Worm (Caenorhabditis elegans) whole organism, young adult: ENCODE measurements around the gene K11H12.3.
A peak's percentile ranks its signal among the peaks of the same experiment; 100 is the strongest.

Experiments used
- C17E4.6 ChIP-seq: fragments of 200-800 bp; sonication (Bioruptor generic); IDR thresholded peaks from 2 replicates; pipeline ENCODE4 v1.3.6; 2022; ENCODE audit warnings: missing genetic modification reagents, missing genetic modification characterization, missing compliant biosample characterization
- F22D6.2 ChIP-seq: sonication (generic microtip); optimal IDR thresholded peaks from 2 replicates; lab custom pipeline; 2016; ENCODE audit warnings: mild to moderate bottlenecking, missing genetic modification characterization, missing compliant biosample characterization
- F23B12.7 ChIP-seq: sonication (generic microtip); optimal IDR thresholded peaks from 2 replicates; lab custom pipeline; 2017; ENCODE audit warnings: missing genetic modification characterization, mild to moderate bottlenecking, missing compliant biosample characterization, antibody characterized with exemption, moderate library complexity; ENCODE audit not compliant: insufficient read depth
- F57C9.4 ChIP-seq: sonication (generic microtip); optimal IDR thresholded peaks from 2 replicates; lab custom pipeline; 2017; ENCODE audit warnings: mild to moderate bottlenecking, missing genetic modification characterization, missing compliant biosample characterization
- K11D2.4 ChIP-seq: fragments of 200-800 bp; sonication (Bioruptor generic); IDR thresholded peaks from 2 replicates; pipeline ENCODE4 v1.3.6; 2022; ENCODE audit warnings: missing genetic modification reagents, missing genetic modification characterization, missing compliant biosample characterization
- Y56A3A.18 ChIP-seq: fragments of 200-800 bp; sonication (Bioruptor generic); IDR thresholded peaks from 2 replicates; pipeline ENCODE4 v1.3.6; 2022; ENCODE audit warnings: missing genetic modification reagents, missing genetic modification characterization, missing compliant biosample characterization
- Y67H2A.10 ChIP-seq: fragments of 200-800 bp; sonication (Bioruptor generic); conservative IDR thresholded peaks from 2 replicates; pipeline ENCODE4 v1.3.6; 2022; ENCODE audit warnings: missing genetic modification reagents, missing genetic modification characterization, missing compliant biosample characterization
- ama-1 ChIP-seq, 3 experiments: fragments of 150-350 bp in 1 of 3; sonication (generic microtip) in 2 of 3; optimal IDR thresholded peaks; 2 replicates each; lab custom pipeline; 2014 to 2018; ENCODE audit warnings: missing biosample characterization in 2 of 3, missing genetic modification characterization in 2 of 3, missing genetic modification reagents in 2 of 3
- aptf-2 ChIP-seq: fragments of 200-800 bp; sonication (Bioruptor generic); conservative IDR thresholded peaks from 2 replicates; pipeline ENCODE4 v1.3.6; 2022; ENCODE audit warnings: missing genetic modification reagents, missing genetic modification characterization, missing compliant biosample characterization
- bed-2 ChIP-seq: fragments of 200-800 bp; sonication (Bioruptor generic); IDR thresholded peaks from 2 replicates; pipeline ENCODE4 v1.3.6; 2022; ENCODE audit warnings: missing genetic modification reagents, missing genetic modification characterization, missing compliant biosample characterization
- ccch-3 ChIP-seq: fragments of 200-800 bp; sonication (Bioruptor generic); optimal IDR thresholded peaks from 2 replicates; lab custom pipeline; 2018; ENCODE audit warnings: mild to moderate bottlenecking, missing genetic modification characterization, missing compliant biosample characterization
- cebp-1 ChIP-seq, 2 experiments: fragments of 200-800 bp in 1 of 2; sonication (Bioruptor generic) in 1 of 2; sonication (generic microtip) in 1 of 2; IDR thresholded peaks in 1 of 2; optimal IDR thresholded peaks in 1 of 2; 2 replicates each; pipeline versions ENCODE4 v1.3.6 to Lab custom; 2017 to 2022; ENCODE audit warnings: missing compliant biosample characterization in 2 of 2, missing genetic modification characterization in 2 of 2, mild to moderate bottlenecking in 1 of 2, missing genetic modification reagents in 1 of 2, moderate library complexity in 1 of 2
- ceh-100 ChIP-seq: fragments of 200-800 bp; sonication (Bioruptor generic); IDR thresholded peaks from 2 replicates; pipeline ENCODE4 v1.3.6; 2022; ENCODE audit warnings: missing genetic modification reagents, missing genetic modification characterization, missing compliant biosample characterization
- ceh-27 ChIP-seq: fragments of 200-800 bp; sonication (Bioruptor generic); optimal IDR thresholded peaks from 2 replicates; lab custom pipeline; 2018; ENCODE audit warnings: mild to moderate bottlenecking, missing genetic modification characterization, moderate library complexity, missing compliant biosample characterization
- ceh-40 ChIP-seq: fragments of 200-800 bp; sonication (Bioruptor generic); IDR thresholded peaks from 2 replicates; pipeline ENCODE4 v1.3.6; 2022; ENCODE audit warnings: missing genetic modification characterization, missing compliant biosample characterization
- ceh-91 ChIP-seq: fragments of 200-800 bp; sonication (Bioruptor generic); IDR thresholded peaks from 2 replicates; pipeline ENCODE4 v1.3.6; 2022; ENCODE audit warnings: missing genetic modification reagents, missing genetic modification characterization, missing compliant biosample characterization
- dpl-1 ChIP-seq: fragments of 150-350 bp; optimal IDR thresholded peaks from 2 replicates; lab custom pipeline; 2014; ENCODE audit warnings: missing biosample characterization, missing genetic modification reagents, missing genetic modification characterization
- efl-1 ChIP-seq: fragments of 150-350 bp; optimal IDR thresholded peaks from 2 replicates; lab custom pipeline; 2014; ENCODE audit warnings: missing biosample characterization, missing genetic modification reagents, missing genetic modification characterization
- hlh-26 ChIP-seq: fragments of 200-800 bp; sonication (Bioruptor generic); conservative IDR thresholded peaks from 2 replicates; pipeline ENCODE4 v1.3.6; 2022; ENCODE audit warnings: missing genetic modification reagents, missing genetic modification characterization, missing compliant biosample characterization
- lag-1 ChIP-seq: fragments of 200-800 bp; sonication (Bioruptor generic); IDR thresholded peaks from 2 replicates; pipeline ENCODE4 v1.3.6; 2022; ENCODE audit warnings: missing genetic modification reagents, missing genetic modification characterization, missing compliant biosample characterization
- lin-26 ChIP-seq: fragments of 200-800 bp; sonication (Bioruptor generic); IDR thresholded peaks from 2 replicates; pipeline ENCODE4 v1.3.6; 2022; ENCODE audit warnings: missing genetic modification reagents, missing genetic modification characterization, missing compliant biosample characterization
- lin-54 ChIP-seq: fragments of 200-800 bp; sonication (Bioruptor generic); optimal IDR thresholded peaks from 2 replicates; lab custom pipeline; 2018; ENCODE audit warnings: mild to moderate bottlenecking, missing genetic modification characterization, missing compliant biosample characterization
- lir-1 ChIP-seq: fragments of 200-800 bp; sonication (Bioruptor generic); conservative IDR thresholded peaks from 2 replicates; pipeline ENCODE4 v1.3.6; 2022; ENCODE audit warnings: missing genetic modification reagents, missing genetic modification characterization, missing compliant biosample characterization
- lsy-27 ChIP-seq: sonication (generic microtip); optimal IDR thresholded peaks from 2 replicates; lab custom pipeline; 2017; ENCODE audit warnings: missing genetic modification characterization, mild to moderate bottlenecking, missing compliant biosample characterization, antibody characterized with exemption, missing genotype, borderline replicate concordance; ENCODE audit not compliant: insufficient read depth
- madf-10 ChIP-seq: sonication (generic microtip); optimal IDR thresholded peaks from 2 replicates; lab custom pipeline; 2016; ENCODE audit warnings: mild to moderate bottlenecking, missing genetic modification characterization, missing compliant biosample characterization
- madf-3 ChIP-seq: fragments of 200-800 bp; sonication (Bioruptor generic); IDR thresholded peaks from 2 replicates; pipeline ENCODE4 v1.3.6; 2022; ENCODE audit warnings: missing genetic modification reagents, missing genetic modification characterization, missing compliant biosample characterization
- mel-28 ChIP-seq: sonication (generic microtip); optimal IDR thresholded peaks from 2 replicates; lab custom pipeline; 2016; ENCODE audit warnings: borderline replicate concordance, mild to moderate bottlenecking, missing genetic modification characterization, missing compliant biosample characterization
- mes-4 ChIP-seq: sonication (generic microtip); optimal IDR thresholded peaks from 2 replicates; lab custom pipeline; 2016; ENCODE audit warnings: missing genotype, missing genetic modification characterization, missing compliant biosample characterization
- nfyb-1 ChIP-seq: fragments of 200-800 bp; sonication (Bioruptor generic); IDR thresholded peaks from 2 replicates; pipeline ENCODE4 v1.3.6; 2022; ENCODE audit warnings: missing genetic modification reagents, missing genetic modification characterization, missing compliant biosample characterization
- nhr-179 ChIP-seq: sonication (generic microtip); optimal IDR thresholded peaks from 2 replicates; lab custom pipeline; 2016; ENCODE audit warnings: mild to moderate bottlenecking, missing genetic modification characterization, missing compliant biosample characterization
- nhr-27 ChIP-seq: fragments of 200-800 bp; sonication (Bioruptor generic); optimal IDR thresholded peaks from 2 replicates; lab custom pipeline; 2018; ENCODE audit warnings: mild to moderate bottlenecking, missing genetic modification characterization, moderate library complexity, missing compliant biosample characterization
- nhr-90 ChIP-seq: sonication (generic microtip); optimal IDR thresholded peaks from 2 replicates; lab custom pipeline; 2016; ENCODE audit warnings: missing genotype, mild to moderate bottlenecking, missing genetic modification characterization, missing compliant biosample characterization
- pbrm-1 ChIP-seq: fragments of 200-800 bp; sonication (Bioruptor generic); IDR thresholded peaks from 2 replicates; pipeline ENCODE4 v1.3.6; 2022; ENCODE audit warnings: missing genetic modification reagents, missing genetic modification characterization, missing compliant biosample characterization
- pha-4 ChIP-seq: fragments of 150-350 bp; sonication (generic microtip); optimal IDR thresholded peaks from 2 replicates; lab custom pipeline; 2014; ENCODE audit warnings: missing biosample characterization, missing genetic modification reagents, missing genetic modification characterization
- sea-2 ChIP-seq: fragments of 200-800 bp; sonication (Bioruptor generic); IDR thresholded peaks from 2 replicates; pipeline ENCODE4 v1.3.6; 2022; ENCODE audit warnings: missing genetic modification characterization, missing compliant biosample characterization
- snpc-1.3 ChIP-seq: sonication (generic microtip); optimal IDR thresholded peaks from 2 replicates; lab custom pipeline; 2017; ENCODE audit warnings: missing genetic modification characterization, mild to moderate bottlenecking, missing compliant biosample characterization, antibody characterized with exemption, moderate library complexity, missing genotype, missing genetic modification reagents; ENCODE audit not compliant: insufficient read depth
- snpc-4 ChIP-seq, 5 experiments: fragments of 150-350 bp in 1 of 5; sonication (generic microtip) in 4 of 5; optimal IDR thresholded peaks; 2 replicates each; lab custom pipeline; 2014 to 2018; ENCODE audit warnings: missing genetic modification characterization in 5 of 5, missing biosample characterization in 3 of 5, antibody characterized with exemption in 2 of 5, mild to moderate bottlenecking in 2 of 5, missing compliant biosample characterization in 2 of 5, missing genotype in 2 of 5, moderate library complexity in 2 of 5, missing genetic modification reagents in 1 of 5
- somi-1 ChIP-seq: fragments of 200-800 bp; sonication (Bioruptor generic); optimal IDR thresholded peaks from 2 replicates; lab custom pipeline; 2018; ENCODE audit warnings: mild to moderate bottlenecking, missing genetic modification characterization, missing compliant biosample characterization
- tbp1 ChIP-seq: fragments of 200-800 bp; sonication (Bioruptor generic); optimal IDR thresholded peaks from 2 replicates; lab custom pipeline; 2018; ENCODE audit warnings: mild to moderate bottlenecking, missing genetic modification characterization, missing compliant biosample characterization
- tbx-9 ChIP-seq: sonication (generic microtip); optimal IDR thresholded peaks from 2 replicates; lab custom pipeline; 2016; ENCODE audit warnings: borderline replicate concordance, missing genetic modification characterization, inconsistent platforms, missing compliant biosample characterization
- tlf-1 ChIP-seq: fragments of 200-800 bp; sonication (Bioruptor generic); optimal IDR thresholded peaks from 2 replicates; lab custom pipeline; 2018; ENCODE audit warnings: mild to moderate bottlenecking, missing genetic modification characterization, missing compliant biosample characterization
- unc-130 ChIP-seq: sonication (generic microtip); optimal IDR thresholded peaks from 2 replicates; lab custom pipeline; 2016; ENCODE audit warnings: missing genetic modification reagents, missing genetic modification characterization, missing compliant biosample characterization
- zfh-2 ChIP-seq: fragments of 200-800 bp; sonication (Bioruptor generic); conservative IDR thresholded peaks from 2 replicates; pipeline ENCODE4 v1.3.6; 2022; ENCODE audit warnings: missing genetic modification reagents, missing genetic modification characterization, missing compliant biosample characterization
- zim-3 ChIP-seq: sonication (generic microtip); optimal IDR thresholded peaks from 2 replicates; lab custom pipeline; 2017; ENCODE audit warnings: mild to moderate bottlenecking, missing genetic modification characterization, moderate library complexity, missing compliant biosample characterization
- ztf-6 ChIP-seq: fragments of 200-800 bp; sonication (Bioruptor generic); IDR thresholded peaks from 2 replicates; pipeline ENCODE4 v1.3.6; 2022; ENCODE audit warnings: missing genetic modification reagents, missing genetic modification characterization, missing compliant biosample characterization

K11H12.3 gene

DNA sequence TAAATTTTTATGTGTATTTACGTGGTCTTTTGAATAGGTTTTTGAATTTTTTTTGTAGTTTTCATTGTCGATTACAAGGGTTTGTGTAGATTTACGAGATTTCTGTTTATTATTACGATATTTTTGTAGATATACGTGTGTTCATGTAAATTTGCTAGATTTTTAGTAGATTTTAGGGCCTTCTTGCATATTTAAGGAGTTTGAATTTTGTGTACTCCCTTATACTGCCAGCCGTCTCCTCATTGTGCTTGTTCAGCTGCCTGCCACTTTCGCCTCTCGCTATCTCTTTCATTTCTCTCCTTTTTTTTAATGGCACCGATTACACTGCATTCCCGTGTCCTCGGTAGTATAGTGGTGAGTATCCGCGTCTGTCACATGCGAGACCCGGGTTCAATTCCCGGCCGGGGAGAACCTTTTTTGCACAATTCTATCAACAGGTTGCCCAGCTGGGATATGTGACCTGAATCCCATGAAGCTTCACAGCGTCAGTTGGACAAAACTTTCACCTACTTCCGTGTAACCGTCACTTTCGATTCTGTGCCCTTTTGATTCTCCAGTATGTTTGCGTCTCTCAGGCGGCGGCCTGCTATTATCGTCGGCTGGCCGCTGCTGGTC, 9.6 kb upstream of the K11H12.3 start (continued):
- TF ChIP-seq pbrm-1 (GFP tag; lab: Robert Waterston, UW) (peak; percentile 77), efl-1 (GFP tag; lab: Kevin White, UChicago) (no peak), unc-130 (peak; percentile 64), bed-2 (no peak), ccch-3 (GFP tag; lab: Kevin White, UChicago) (no peak), snpc-1.3 (tag; lab: Kevin White, UChicago) (peak; percentile 26), hlh-26 (no peak), lir-1 (GFP tag; lab: Robert Waterston, UW) (peak; percentile 60; the same call in 1 of the 2 replicates), K11D2.4 (peak; percentile 65; the same call in 1 of the 2 replicates), pha-4 (tag; lab: Kevin White, UChicago) (no peak), snpc-4 (GFP tag; optimal IDR thresholded peaks at IDR 0.05; lab: Kevin White, UChicago) (peak; percentile 42), snpc-4 (tag; optimal IDR thresholded peaks at IDR 0.05; lab: Kevin White, UChicago) (no peak), aptf-2 (GFP tag; lab: Robert Waterston, UW) (peak; percentile 59; the same call in 1 of the 2 replicates), F22D6.2 (peak; percentile 20), tbx-9 (tag; lab: Kevin White, UChicago) (no peak), ceh-40 (GFP tag; lab: Robert Waterston, UW) (peak; percentile 20; the same call in 1 of the 2 replicates), ceh-100 (peak; percentile 61), Y56A3A.18 (GFP tag; lab: Robert Waterston, UW) (peak; percentile 74; the same call in 1 of the 2 replicates), mes-4 (tag; lab: Kevin White, UChicago) (no peak), nhr-27 (peak; percentile 24), cebp-1 (GFP tag; IDR thresholded peaks at IDR 0.05; lab: Robert Waterston, UW) (0 out of 2 replicates have a peak, but pooled peaks have one; percentile 24), cebp-1 (tag; optimal IDR thresholded peaks at IDR 0.05; lab: Kevin White, UChicago) (no peak), Y67H2A.10 (GFP tag; lab: Robert Waterston, UW) (no peak), C17E4.6 (no peak), ztf-6 (peak; percentile 79), sea-2 (no peak), lin-26 (GFP tag; lab: Robert Waterston, UW) (peak; percentile 90), F23B12.7 (peak; percentile 94), zim-3 (tag; lab: Kevin White, UChicago) (peak; percentile 82), madf-10 (tag; lab: Kevin White, UChicago) (peak; percentile 69), lin-54 (GFP tag; lab: Kevin White, UChicago) (peak; percentile 51), tbp1 (GFP tag; lab: Kevin White, UChicago) (peak; percentile 97), zfh-2 (GFP tag; lab: Robert Waterston, UW) (peak; percentile 62), nfyb-1 (GFP tag; lab: Robert Waterston, UW) (peak; percentile 79), somi-1 (peak; percentile 55), mel-28 (no peak), F57C9.4 (tag; lab: Kevin White, UChicago) (no peak), dpl-1 (GFP tag; lab: Kevin White, UChicago) (no peak), lag-1 (GFP tag; lab: Robert Waterston, UW) (no peak), nhr-179 (tag; lab: Kevin White, UChicago) (peak; percentile 56), tlf-1 (GFP tag; lab: Kevin White, UChicago) (peak; percentile 48), ceh-27 (GFP tag; lab: Kevin White, UChicago) (peak; percentile 75), lsy-27 (no peak), ceh-91 (GFP tag; lab: Robert Waterston, UW) (no peak), ama-1 (optimal IDR thresholded peaks at IDR 0.05; lab: Kevin White, UChicago) (no peak), ama-1 (GFP tag; optimal IDR thresholded peaks at IDR 0.05; lab: Kevin White, UChicago) (peak in 1 of 2 experiments; percentile 36), madf-3 (GFP tag; lab: Robert Waterston, UW) (no peak), nhr-90 (peak; percentile 86)
